5 worm cellular contexts compared by ENCODE assay signal in genomic region chrII:7870632-7871031, ce11.
TF ChIP-seq lines count a peak whose summit lies in the region.

No protein-coding gene starts in this region.

TF ChIP-seq in whole organism, L1 larva, 84 proteins besides CTCF, POLR2A, EP300 and RAD21 (continued from another document and continues in another):
- TF ChIP-seq C16A3.4 (tag; optimal IDR thresholded peaks at IDR 0.05; lab: Kevin White, UChicago) (peak; percentile 76), fkh-8 (tag; optimal IDR thresholded peaks at IDR 0.05; lab: Kevin White, UChicago) (peak; percentile 35), nhr-20 (tag; optimal IDR thresholded peaks at IDR 0.05; lab: Kevin White, UChicago) (peak; percentile 52), pax-3 (tag; optimal IDR thresholded peaks at IDR 0.05; lab: Kevin White, UChicago) (no peak), egl-13 (tag; optimal IDR thresholded peaks at IDR 0.05; lab: Kevin White, UChicago) (no peak), lin-15B (tag; optimal IDR thresholded peaks at IDR 0.05; lab: Kevin White, UChicago) (peak; percentile 44), mep-1 (tag; optimal IDR thresholded peaks at IDR 0.05; lab: Kevin White, UChicago) (peak; percentile 47), nhr-19 (GFP tag; conservative IDR thresholded peaks at IDR 0.05; lab: Robert Waterston, UW) (peak; percentile 18; the same call in 1 of the 2 replicates), Y116A8C.19 (tag; optimal IDR thresholded peaks at IDR 0.05; lab: Kevin White, UChicago; ENCODE audit: borderline replicate concordance) (no peak), blmp-1 (tag; optimal IDR thresholded peaks at IDR 0.05; lab: Kevin White, UChicago) (peak; percentile 54), fkh-4 (tag; optimal IDR thresholded peaks at IDR 0.05; lab: Kevin White, UChicago; ENCODE audit: borderline replicate concordance) (no peak), xbp-1 (tag; optimal IDR thresholded peaks at IDR 0.05; lab: Kevin White, UChicago) (peak; percentile 35), skn-1 (tag; optimal IDR thresholded peaks at IDR 0.05; lab: Kevin White, UChicago) (peak; percentile 10), lin-13 (GFP tag; optimal IDR thresholded peaks at IDR 0.05; lab: Kevin White, UChicago) (peak; percentile 17), snu-23 (GFP tag; optimal IDR thresholded peaks at IDR 0.05; lab: Kevin White, UChicago) (peak; percentile 70), F16B12.6 (tag; optimal IDR thresholded peaks at IDR 0.05; lab: Kevin White, UChicago) (peak; percentile 91), dpl-1 (GFP tag; optimal IDR thresholded peaks at IDR 0.05; lab: Kevin White, UChicago) (peak; percentile 19 to 68 (median 59)), ceh-82 (tag; optimal IDR thresholded peaks at IDR 0.05; lab: Kevin White, UChicago) (peak in 2 of 3 experiments; percentile 3 to 71), isw-1 (GFP tag; IDR thresholded peaks at IDR 0.05; lab: Robert Waterston, UW) (peak; percentile 8), tlp-1 (tag; optimal IDR thresholded peaks at IDR 0.05; lab: Kevin White, UChicago) (no peak), snpc-4 (tag; optimal IDR thresholded peaks at IDR 0.05; lab: Kevin White, UChicago) (peak; percentile 33), unc-130 (tag; optimal IDR thresholded peaks at IDR 0.05; lab: Kevin White, UChicago) (peak; percentile 54), nhr-71 (tag; optimal IDR thresholded peaks at IDR 0.05; lab: Kevin White, UChicago) (peak; percentile 54), ceh-90 (tag; optimal IDR thresholded peaks at IDR 0.05; lab: Kevin White, UChicago) (no peak), sox-4 (tag; optimal IDR thresholded peaks at IDR 0.05; lab: Kevin White, UChicago) (no peak), rnt-1 (tag; optimal IDR thresholded peaks at IDR 0.05; lab: Kevin White, UChicago) (peak; percentile 48)

TF ChIP-seq in whole organism, L2 larva, 48 proteins besides CTCF, POLR2A, EP300 and RAD21 (continued from another document):
- peak; percentile 21 for TF ChIP-seq crh-2 (tag; optimal IDR thresholded peaks at IDR 0.05; lab: Kevin White, UChicago)
- TF ChIP-seq F13H6.1 (tag; optimal IDR thresholded peaks at IDR 0.05; lab: Kevin White, UChicago), result peak; percentile 17
- peak; percentile 75 for TF ChIP-seq unc-55 (GFP tag; optimal IDR thresholded peaks at IDR 0.05; lab: Kevin White, UChicago)
- TF ChIP-seq nhr-12 (tag; optimal IDR thresholded peaks at IDR 0.05; lab: Kevin White, UChicago), result no peak
- TF ChIP-seq aly-2 (tag; optimal IDR thresholded peaks at IDR 0.05; lab: Kevin White, UChicago), result no peak
- TF ChIP-seq Y55F3AM.14 (GFP tag; optimal IDR thresholded peaks at IDR 0.05; lab: Kevin White, UChicago), result no peak
- peak; percentile 24 for TF ChIP-seq zag-1 (tag; optimal IDR thresholded peaks at IDR 0.05; lab: Kevin White, UChicago)

TF ChIP-seq in whole organism, L3 larva, 47 proteins besides CTCF, POLR2A, EP300 and RAD21 (continued from another document):
- TF ChIP-seq nhr-76 (tag; optimal IDR thresholded peaks at IDR 0.05; lab: Kevin White, UChicago) (no peak), nhr-12 (tag; optimal IDR thresholded peaks at IDR 0.05; lab: Kevin White, UChicago) (no peak), nfya-1 (tag; optimal IDR thresholded peaks at IDR 0.05; lab: Kevin White, UChicago; ENCODE audit: insufficient read depth) (peak; percentile 79), mml-1 (tag; optimal IDR thresholded peaks at IDR 0.05; lab: Kevin White, UChicago) (no peak), nhr-43 (tag; optimal IDR thresholded peaks at IDR 0.05; lab: Kevin White, UChicago; ENCODE audit: poor library complexity, severe bottlenecking) (no peak), ZK546.5 (tag; optimal IDR thresholded peaks at IDR 0.05; lab: Kevin White, UChicago) (no peak), ceh-16 (tag; optimal IDR thresholded peaks at IDR 0.05; lab: Kevin White, UChicago) (no peak), pha-4 (tag; optimal IDR thresholded peaks at IDR 0.05; lab: Kevin White, UChicago) (peak; percentile 81), fos-1 (tag; optimal IDR thresholded peaks at IDR 0.05; lab: Kevin White, UChicago) (no peak), elt-1 (tag; optimal IDR thresholded peaks at IDR 0.05; lab: Kevin White, UChicago) (no peak), hmg-11 (tag; optimal IDR thresholded peaks at IDR 0.05; lab: Kevin White, UChicago) (no peak), pqm-1 (tag; optimal IDR thresholded peaks at IDR 0.05; lab: Kevin White, UChicago) (peak; percentile 5), eor-1 (tag; optimal IDR thresholded peaks at IDR 0.05; lab: Kevin White, UChicago) (no peak), nhr-77 (tag; optimal IDR thresholded peaks at IDR 0.05; lab: Kevin White, UChicago) (no peak), ztf-11 (tag; optimal IDR thresholded peaks at IDR 0.05; lab: Kevin White, UChicago) (no peak), nhr-28 (tag; optimal IDR thresholded peaks at IDR 0.05; lab: Kevin White, UChicago) (no peak), tbx-2 (tag; optimal IDR thresholded peaks at IDR 0.05; lab: Kevin White, UChicago) (no peak)

TF ChIP-seq in whole organism, L4 larva, 104 proteins besides CTCF, POLR2A, EP300 and RAD21 (continued from another document):
- TF ChIP-seq rbr-2 (tag; optimal IDR thresholded peaks at IDR 0.05; lab: Kevin White, UChicago) (peak; percentile 25), ama-1 (optimal IDR thresholded peaks at IDR 0.05; lab: Kevin White, UChicago) (peak; percentile 32), T20F7.1 (GFP tag; optimal IDR thresholded peaks at IDR 0.05; lab: Kevin White, UChicago) (peak; percentile 78), madf-9 (GFP tag; conservative IDR thresholded peaks at IDR 0.05; lab: Robert Waterston, UW) (no peak), dpl-1 (GFP tag; optimal IDR thresholded peaks at IDR 0.05; lab: Kevin White, UChicago) (peak; percentile 43), ceh-28 (tag; optimal IDR thresholded peaks at IDR 0.05; lab: Kevin White, UChicago) (no peak), lsy-2 (tag; optimal IDR thresholded peaks at IDR 0.05; lab: Kevin White, UChicago) (peak; percentile 76 to 98), lin-13 (GFP tag; optimal IDR thresholded peaks at IDR 0.05; lab: Kevin White, UChicago) (peak; percentile 20), lin-29 (GFP tag; IDR thresholded peaks at IDR 0.05; lab: Robert Waterston, UW) (no peak), nhr-28 (tag; optimal IDR thresholded peaks at IDR 0.05; lab: Kevin White, UChicago) (peak; percentile 21), ceh-20 (GFP tag; IDR thresholded peaks at IDR 0.05; lab: Robert Waterston, UW) (no peak), dmd-6 (GFP tag; IDR thresholded peaks at IDR 0.05; lab: Robert Waterston, UW) (peak; percentile 27; the same call in 1 of the 2 replicates), hif-1 (tag; optimal IDR thresholded peaks at IDR 0.05; lab: Kevin White, UChicago) (peak in 1 of 2 experiments; percentile 37), snpc-4 (tag; optimal IDR thresholded peaks at IDR 0.05; lab: Kevin White, UChicago) (no peak), nhr-48 (tag; optimal IDR thresholded peaks at IDR 0.05; lab: Kevin White, UChicago) (no peak), nhr-11 (tag; optimal IDR thresholded peaks at IDR 0.05; lab: Kevin White, UChicago) (peak; percentile 1), dve-1 (tag; optimal IDR thresholded peaks at IDR 0.05; lab: Kevin White, UChicago; ENCODE audit: insufficient read depth) (peak; percentile 6), aha-1 (tag; lab: Kevin White, UChicago) (peak; percentile 84)

TF ChIP-seq in whole organism, young adult, 124 proteins besides CTCF, POLR2A, EP300 and RAD21 (continued from another document):
- TF ChIP-seq ceh-100 (GFP tag; IDR thresholded peaks at IDR 0.05; lab: Robert Waterston, UW), result peak; percentile 49; the same call in 1 of the 2 replicates
- peak; percentile 31 for TF ChIP-seq K12H6.12 (tag; optimal IDR thresholded peaks at IDR 0.05; lab: Kevin White, UChicago)
